Worm (Caenorhabditis elegans): ENCODE measurements around the gene F45E1.4.
A peak's percentile ranks its signal among the peaks of the same experiment; 100 is the strongest.

F45E1.4 gene

ce11 chrX:7951578-7951977 lies 34.2 kb upstream of the F45E1.4 start (continued):
- TF ChIP-seq mep-1 (tag; optimal IDR thresholded peaks at IDR 0.05) (peak; percentile 82), unc-62 (GFP tag; optimal IDR thresholded peaks at IDR 0.05 in 1 of 2) (peak in 1 of 2 experiments; percentile 99), unc-62 (tag; optimal IDR thresholded peaks at IDR 0.05) (no peak), zip-2 (tag; optimal IDR thresholded peaks at IDR 0.05) (no peak), nhr-42 (GFP tag; IDR thresholded peaks at IDR 0.05) (no peak), arid-1 (GFP tag; conservative IDR thresholded peaks at IDR 0.05) (no peak), dmd-9 (GFP tag; IDR thresholded peaks at IDR 0.05) (no peak), egl-27 (tag; optimal IDR thresholded peaks at IDR 0.05) (no peak), lin-13 (GFP tag; optimal IDR thresholded peaks at IDR 0.05) (no peak), hif-1 (tag; optimal IDR thresholded peaks at IDR 0.05) (peak; percentile 48 to 91), nhr-102 (tag; optimal IDR thresholded peaks at IDR 0.05) (peak; percentile 53), lir-3 (tag; optimal IDR thresholded peaks at IDR 0.05) (no peak), zip-11 (GFP tag; IDR thresholded peaks at IDR 0.05) (no peak), fos-1 (tag; optimal IDR thresholded peaks at IDR 0.05) (no peak), cey-2 (tag; optimal IDR thresholded peaks at IDR 0.05; ENCODE audit: borderline replicate concordance, insufficient read depth) (no peak), ctbp-1 (GFP tag; IDR thresholded peaks at IDR 0.05) (peak; percentile 83), T20F7.1 (GFP tag; optimal IDR thresholded peaks at IDR 0.05) (no peak), hmg-1.1 (GFP tag; IDR thresholded peaks at IDR 0.05) (peak; percentile 90), hlh-11 (tag; optimal IDR thresholded peaks at IDR 0.05) (peak; percentile 98), daf-12 (tag; optimal IDR thresholded peaks at IDR 0.05) (no peak), aly-2 (tag; optimal IDR thresholded peaks at IDR 0.05) (no peak), spr-1 (tag; optimal IDR thresholded peaks at IDR 0.05) (peak; percentile 48), F26F4.8 (GFP tag; conservative IDR thresholded peaks at IDR 0.05) (no peak), daf-8 (GFP tag; IDR thresholded peaks at IDR 0.05) (no peak), madf-9 (GFP tag; conservative IDR thresholded peaks at IDR 0.05) (0 out of 2 replicates have a peak, but pooled peaks have one; percentile 48), vab-7 (GFP tag; IDR thresholded peaks at IDR 0.05) (peak; percentile 40; the same call in 1 of the 2 replicates), lin-38 (GFP tag; IDR thresholded peaks at IDR 0.05) (no peak), fkh-10 (GFP tag; optimal IDR thresholded peaks at IDR 0.05) (peak; percentile 49), set-16 (GFP tag; IDR thresholded peaks at IDR 0.05) (peak; percentile 83), tag-97 (GFP tag; IDR thresholded peaks at IDR 0.05) (no peak)

ce11 chrX:7952226-7953062 lies 33.3 kb upstream of the F45E1.4 start:
- TF ChIP-seq F37D6.2 (tag; optimal IDR thresholded peaks at IDR 0.05) (no peak), pqm-1 (tag; optimal IDR thresholded peaks at IDR 0.05) (peak; percentile 2), hlh-30 (tag; optimal IDR thresholded peaks at IDR 0.05; ENCODE audit: insufficient read depth) (peak; percentile 78), nhr-28 (tag; optimal IDR thresholded peaks at IDR 0.05) (peak; percentile 47), aha-1 (tag) (peak; percentile 99), arid-1 (GFP tag; conservative IDR thresholded peaks at IDR 0.05) (no peak), spr-1 (tag; optimal IDR thresholded peaks at IDR 0.05) (no peak), unc-62 (GFP tag; optimal IDR thresholded peaks at IDR 0.05 in 1 of 2) (peak in 1 of 2 experiments; percentile 56), unc-62 (tag; optimal IDR thresholded peaks at IDR 0.05) (no peak), hif-1 (tag; optimal IDR thresholded peaks at IDR 0.05) (peak in 1 of 2 experiments; percentile 89), daf-16 (GFP tag; optimal IDR thresholded peaks at IDR 0.05) (peak in 1 of 2 experiments; percentile 66), daf-16 (tag; optimal IDR thresholded peaks at IDR 0.05) (peak; percentile 96), dmd-6 (GFP tag; IDR thresholded peaks at IDR 0.05) (peak; percentile 80), nhr-77 (tag; optimal IDR thresholded peaks at IDR 0.05) (peak; percentile 51), dve-1 (tag; optimal IDR thresholded peaks at IDR 0.05; ENCODE audit: insufficient read depth) (peak; percentile 75), dpl-1 (GFP tag; optimal IDR thresholded peaks at IDR 0.05) (peak; percentile 16), mdl-1 (tag; optimal IDR thresholded peaks at IDR 0.05) (peak in 1 of 2 experiments; percentile 15), mdt-29 (GFP tag; IDR thresholded peaks at IDR 0.05) (peak; percentile 56; the same call in 1 of the 2 replicates), vab-7 (GFP tag; IDR thresholded peaks at IDR 0.05) (no peak), hmg-1.1 (GFP tag; IDR thresholded peaks at IDR 0.05) (peak; percentile 9; the same call in 1 of the 2 replicates), dmd-9 (GFP tag; IDR thresholded peaks at IDR 0.05) (0 out of 2 replicates have a peak, but pooled peaks have one; percentile 40), mxl-3 (GFP tag; optimal IDR thresholded peaks at IDR 0.05) (peak; percentile 39), php-3 (GFP tag; IDR thresholded peaks at IDR 0.05) (peak; percentile 59; the same call in 1 of the 2 replicates), ztf-7 (tag; optimal IDR thresholded peaks at IDR 0.05) (peak; percentile 98), T26A8.4 (GFP tag; IDR thresholded peaks at IDR 0.05) (0 out of 2 replicates have a peak, but pooled peaks have one; percentile 40), nhr-11 (tag; optimal IDR thresholded peaks at IDR 0.05) (peak; percentile 42)
